Worm (Caenorhabditis elegans) whole organism, late embryonic: ENCODE measurements around the gene egl-36.

ENCODE experiments used
- C38D4.7 ChIP-seq: fragments of 200-800 bp; sonication (Bioruptor generic); optimal IDR thresholded peaks from 2 replicates; lab custom pipeline; 2018; ENCODE audit warnings: mild to moderate bottlenecking, missing genetic modification characterization, moderate library complexity, missing compliant biosample characterization
- F13H6.1 ChIP-seq: sonication (generic microtip); optimal IDR thresholded peaks from 2 replicates; lab custom pipeline; 2016; ENCODE audit warnings: missing genetic modification characterization, missing compliant biosample characterization
- K09A11.1 ChIP-seq: sonication (generic microtip); optimal IDR thresholded peaks from 2 replicates; lab custom pipeline; 2017; ENCODE audit warnings: antibody characterized with exemption, mild to moderate bottlenecking, missing genetic modification characterization, missing compliant biosample characterization; ENCODE audit not compliant: insufficient read depth
- T23F11.4 ChIP-seq: fragments of 200-800 bp; sonication (Bioruptor generic); optimal IDR thresholded peaks from 2 replicates; lab custom pipeline; 2018; ENCODE audit warnings: mild to moderate bottlenecking, missing genetic modification characterization, missing compliant biosample characterization
- Y22D7AL.16 ChIP-seq: sonication (generic microtip); optimal IDR thresholded peaks from 2 replicates; lab custom pipeline; 2016; ENCODE audit warnings: missing genetic modification characterization, missing compliant biosample characterization
- ama-1 ChIP-seq: fragments of 150-350 bp; optimal IDR thresholded peaks from 2 replicates; lab custom pipeline; 2014
- ceh-18 ChIP-seq: sonication (generic microtip); optimal IDR thresholded peaks from 2 replicates; lab custom pipeline; 2016; ENCODE audit warnings: missing genetic modification characterization, missing compliant biosample characterization
- ceh-2 ChIP-seq: sonication (generic microtip); optimal IDR thresholded peaks from 2 replicates; lab custom pipeline; 2016; ENCODE audit warnings: missing genotype, missing genetic modification characterization, missing compliant biosample characterization
- ceh-22 ChIP-seq: sonication (generic microtip); optimal IDR thresholded peaks from 2 replicates; lab custom pipeline; 2017; ENCODE audit warnings: missing biosample characterization, missing genetic modification characterization
- ceh-30 ChIP-seq: fragments of 150-350 bp; optimal IDR thresholded peaks from 2 replicates; lab custom pipeline; 2014; ENCODE audit warnings: missing biosample characterization, missing genetic modification characterization
- ceh-34 ChIP-seq: sonication (generic microtip); optimal IDR thresholded peaks from 2 replicates; lab custom pipeline; 2016; ENCODE audit warnings: mild to moderate bottlenecking, missing genetic modification characterization, missing compliant biosample characterization
- ceh-48 ChIP-seq: sonication (generic microtip); optimal IDR thresholded peaks from 2 replicates; lab custom pipeline; 2016; ENCODE audit warnings: missing genetic modification characterization, inconsistent platforms, missing compliant biosample characterization
- ceh-6 ChIP-seq: fragments of 200-800 bp; sonication (Bioruptor generic); optimal IDR thresholded peaks from 2 replicates; lab custom pipeline; 2018; ENCODE audit warnings: mild to moderate bottlenecking, missing genetic modification characterization, missing compliant biosample characterization
- ceh-9 ChIP-seq: sonication (generic microtip); optimal IDR thresholded peaks from 2 replicates; lab custom pipeline; 2016; ENCODE audit warnings: mild to moderate bottlenecking, missing genetic modification characterization, inconsistent platforms, missing compliant biosample characterization
- dmd-4 ChIP-seq: sonication (generic microtip); optimal IDR thresholded peaks from 2 replicates; lab custom pipeline; 2016; ENCODE audit warnings: borderline replicate concordance, missing genetic modification characterization, missing compliant biosample characterization
- dve-1 ChIP-seq: sonication (generic microtip); optimal IDR thresholded peaks from 2 replicates; lab custom pipeline; 2017; ENCODE audit warnings: antibody characterized with exemption, mild to moderate bottlenecking, missing genetic modification characterization, missing compliant biosample characterization
- elt-2 ChIP-seq: sonication (generic microtip); optimal IDR thresholded peaks from 2 replicates; lab custom pipeline; 2016; ENCODE audit warnings: missing genetic modification reagents, missing genetic modification characterization, missing compliant biosample characterization
- elt-4 ChIP-seq: sonication (generic microtip); optimal IDR thresholded peaks from 2 replicates; lab custom pipeline; 2016; ENCODE audit warnings: missing genetic modification characterization, missing compliant biosample characterization
- ets-4 ChIP-seq: sonication (generic microtip); optimal IDR thresholded peaks from 2 replicates; lab custom pipeline; 2016; ENCODE audit warnings: missing genetic modification characterization, missing compliant biosample characterization
- eyg-1 ChIP-seq: sonication (generic microtip); optimal IDR thresholded peaks from 2 replicates; lab custom pipeline; 2016; ENCODE audit warnings: missing genotype, missing genetic modification characterization, missing compliant biosample characterization
- fkh-10 ChIP-seq: fragments of 150-350 bp; optimal IDR thresholded peaks from 2 replicates; lab custom pipeline; 2014; ENCODE audit warnings: missing biosample characterization, missing genetic modification reagents, missing genetic modification characterization
- fkh-6 ChIP-seq: sonication (generic microtip); optimal IDR thresholded peaks from 2 replicates; lab custom pipeline; 2016; ENCODE audit warnings: missing genetic modification characterization, missing compliant biosample characterization
- gmeb-2 ChIP-seq: sonication (generic microtip); optimal IDR thresholded peaks from 2 replicates; lab custom pipeline; 2016; ENCODE audit warnings: missing genetic modification characterization, inconsistent platforms, missing compliant biosample characterization
- hlh-13 ChIP-seq: fragments of 200-800 bp; sonication (Bioruptor generic); optimal IDR thresholded peaks from 2 replicates; lab custom pipeline; 2018; ENCODE audit warnings: mild to moderate bottlenecking, missing genetic modification characterization, missing compliant biosample characterization
- hlh-15 ChIP-seq: sonication (generic microtip); optimal IDR thresholded peaks from 2 replicates; lab custom pipeline; 2016; ENCODE audit warnings: missing genetic modification characterization, missing compliant biosample characterization
- hlh-6 ChIP-seq: sonication (generic microtip); optimal IDR thresholded peaks from 2 replicates; lab custom pipeline; 2016; ENCODE audit warnings: missing genotype, missing genetic modification characterization, missing compliant biosample characterization
- hlh-8 ChIP-seq: sonication (generic microtip); optimal IDR thresholded peaks from 2 replicates; lab custom pipeline; 2016; ENCODE audit warnings: missing genotype, missing genetic modification characterization, missing compliant biosample characterization
- lim-6 ChIP-seq: sonication (generic microtip); optimal IDR thresholded peaks from 2 replicates; lab custom pipeline; 2016; ENCODE audit warnings: missing genetic modification characterization, missing compliant biosample characterization
- lin-11 ChIP-seq: fragments of 200-800 bp; sonication (Bioruptor generic); optimal IDR thresholded peaks from 2 replicates; lab custom pipeline; 2018; ENCODE audit warnings: mild to moderate bottlenecking, missing genetic modification characterization, missing compliant biosample characterization
- madf-2 ChIP-seq: sonication (generic microtip); optimal IDR thresholded peaks from 2 replicates; lab custom pipeline; 2017; ENCODE audit warnings: missing genetic modification characterization, missing compliant biosample characterization
- mec-3 ChIP-seq: sonication (generic microtip); optimal IDR thresholded peaks from 2 replicates; lab custom pipeline; 2016; ENCODE audit warnings: borderline replicate concordance, missing genetic modification characterization, missing compliant biosample characterization
- nfya-1 ChIP-seq: sonication (generic microtip); optimal IDR thresholded peaks from 2 replicates; lab custom pipeline; 2017; ENCODE audit warnings: missing genetic modification characterization, mild to moderate bottlenecking, missing compliant biosample characterization, antibody characterized with exemption, moderate library complexity
- nhr-232 ChIP-seq: sonication (generic microtip); optimal IDR thresholded peaks from 2 replicates; lab custom pipeline; 2016; ENCODE audit warnings: missing genetic modification characterization, missing compliant biosample characterization
- npax-4 ChIP-seq: sonication (generic microtip); optimal IDR thresholded peaks from 2 replicates; lab custom pipeline; 2016; ENCODE audit warnings: missing genetic modification characterization, missing compliant biosample characterization
- odd-2 ChIP-seq: sonication (generic microtip); optimal IDR thresholded peaks from 2 replicates; lab custom pipeline; 2017; ENCODE audit warnings: antibody characterized with exemption, mild to moderate bottlenecking, missing genetic modification characterization, missing compliant biosample characterization
- pag-3 ChIP-seq: sonication (generic microtip); optimal IDR thresholded peaks from 2 replicates; lab custom pipeline; 2016; ENCODE audit warnings: missing compliant biosample characterization, missing genetic modification characterization, borderline replicate concordance
- pqm-1 ChIP-seq: sonication (generic microtip); optimal IDR thresholded peaks from 2 replicates; lab custom pipeline; 2016; ENCODE audit warnings: missing genetic modification characterization, missing compliant biosample characterization
- pros-1 ChIP-seq: fragments of 150-350 bp; optimal IDR thresholded peaks from 2 replicates; lab custom pipeline; 2014; ENCODE audit warnings: missing biosample characterization, missing genetic modification reagents, missing genetic modification characterization
- ref-2 ChIP-seq: sonication (generic microtip); optimal IDR thresholded peaks from 2 replicates; lab custom pipeline; 2016; ENCODE audit warnings: missing genetic modification characterization, missing compliant biosample characterization
- rnt-1 ChIP-seq: sonication (generic microtip); optimal IDR thresholded peaks from 2 replicates; lab custom pipeline; 2016; ENCODE audit warnings: missing genetic modification characterization, missing compliant biosample characterization
- sdc-2 ChIP-seq: sonication (generic microtip); optimal IDR thresholded peaks from 2 replicates; lab custom pipeline; 2016; ENCODE audit warnings: missing genotype, missing genetic modification characterization, missing compliant biosample characterization
- sox-2 ChIP-seq: fragments of 200-800 bp; sonication (Bioruptor generic); IDR thresholded peaks from 2 replicates; pipeline ENCODE4 v1.3.6; 2022; ENCODE audit warnings: missing genetic modification reagents, missing genetic modification characterization, missing compliant biosample characterization
- syd-9 ChIP-seq: sonication (generic microtip); optimal IDR thresholded peaks from 2 replicates; lab custom pipeline; 2016; ENCODE audit warnings: mild to moderate bottlenecking, missing genetic modification characterization, moderate library complexity, missing compliant biosample characterization
- tbx-2 ChIP-seq: sonication (generic microtip); optimal IDR thresholded peaks from 2 replicates; lab custom pipeline; 2016; ENCODE audit warnings: missing genetic modification characterization, missing compliant biosample characterization
- tbx-7 ChIP-seq: sonication (generic microtip); optimal IDR thresholded peaks from 2 replicates; lab custom pipeline; 2016; ENCODE audit warnings: missing genotype, missing genetic modification characterization, missing compliant biosample characterization
- ttx-3 ChIP-seq: sonication (generic microtip); optimal IDR thresholded peaks from 2 replicates; lab custom pipeline; 2016; ENCODE audit warnings: missing genetic modification reagents, missing genetic modification characterization, missing compliant biosample characterization
- unc-3 ChIP-seq, 2 experiments: fragments of 200-800 bp in 1 of 2; sonication (Bioruptor generic) in 1 of 2; sonication (generic microtip) in 1 of 2; conservative IDR thresholded peaks in 1 of 2; optimal IDR thresholded peaks in 1 of 2; 2 replicates each; pipeline versions ENCODE4 v1.3.6 to Lab custom; 2016 to 2022; ENCODE audit warnings: missing compliant biosample characterization in 2 of 2, missing genetic modification characterization in 2 of 2, missing genetic modification reagents in 1 of 2
- unc-55 ChIP-seq: sonication (generic microtip); optimal IDR thresholded peaks from 2 replicates; lab custom pipeline; 2017; ENCODE audit warnings: missing biosample characterization, missing genetic modification reagents, missing genetic modification characterization
- zip-5 ChIP-seq: sonication (generic microtip); optimal IDR thresholded peaks from 2 replicates; lab custom pipeline; 2016; ENCODE audit warnings: missing genetic modification characterization, missing compliant biosample characterization
- ztf-16 ChIP-seq: sonication (generic microtip); optimal IDR thresholded peaks from 2 replicates; lab custom pipeline; 2017; ENCODE audit warnings: missing genetic modification characterization, missing compliant biosample characterization

The egl-36 gene

DNA sequence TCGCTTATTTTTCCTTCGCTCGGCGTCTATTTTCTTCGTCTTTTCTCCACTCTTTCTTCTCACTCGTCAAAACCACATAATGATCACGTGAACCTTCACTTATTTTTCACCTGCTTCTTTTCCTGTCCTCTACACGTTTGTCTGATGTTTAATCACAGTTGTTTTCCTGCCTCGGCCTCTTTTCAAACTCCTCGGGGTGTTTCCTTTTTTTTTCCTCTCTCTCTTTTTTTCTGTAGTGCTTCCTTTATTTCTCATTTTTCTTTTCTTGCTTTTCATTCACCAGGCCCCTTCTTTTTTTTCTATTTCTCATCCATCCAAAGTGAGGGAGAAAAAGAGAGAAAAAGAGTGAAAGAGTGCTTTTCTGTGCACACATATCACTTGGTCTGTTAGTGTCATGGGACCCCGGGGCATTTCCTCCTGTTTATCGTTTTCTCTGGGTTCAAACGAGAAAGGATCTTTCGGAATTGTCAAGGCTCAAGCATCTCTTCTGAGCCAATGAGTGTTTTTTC lies 36.9 kb downstream of the egl-36 start (continued):
- TF ChIP-seq eyg-1 (tag; lab: Kevin White, UChicago): no peak
- TF ChIP-seq unc-55: peak; percentile 72
- TF ChIP-seq ceh-2 (tag; lab: Kevin White, UChicago): no peak
- TF ChIP-seq dmd-4 (tag; lab: Kevin White, UChicago): no peak
- no peak for TF ChIP-seq pag-3
- no peak for TF ChIP-seq ets-4 (tag; lab: Kevin White, UChicago)
- no peak for TF ChIP-seq C38D4.7 (GFP tag; lab: Kevin White, UChicago)
- peak; percentile 52 for TF ChIP-seq K09A11.1
- no peak for TF ChIP-seq ceh-9
- peak; percentile 43 for TF ChIP-seq pqm-1 (tag; lab: Kevin White, UChicago)
- TF ChIP-seq odd-2 (tag; lab: Kevin White, UChicago): no peak
- TF ChIP-seq lim-6 (tag; lab: Kevin White, UChicago): no peak
- TF ChIP-seq madf-2: no peak
- no peak for TF ChIP-seq ceh-48 (tag; lab: Kevin White, UChicago)
- TF ChIP-seq fkh-6 (tag; lab: Kevin White, UChicago): no peak
- no peak for TF ChIP-seq gmeb-2 (tag; lab: Kevin White, UChicago)
- TF ChIP-seq ttx-3 (tag; lab: Kevin White, UChicago): no peak
- TF ChIP-seq lin-11 (tag; lab: Kevin White, UChicago): no peak
- peak; percentile 61 for TF ChIP-seq rnt-1 (tag; lab: Kevin White, UChicago)
- TF ChIP-seq sdc-2 (tag; lab: Kevin White, UChicago): no peak
- TF ChIP-seq F13H6.1 (tag; lab: Kevin White, UChicago): peak; percentile 82
- no peak for TF ChIP-seq hlh-15 (tag; lab: Kevin White, UChicago)
- peak; percentile 76 for TF ChIP-seq tbx-2 (tag; lab: Kevin White, UChicago)
- TF ChIP-seq syd-9 (tag; lab: Kevin White, UChicago): no peak
- TF ChIP-seq ceh-30: no peak
- TF ChIP-seq ama-1: no peak
- peak; percentile 43 for TF ChIP-seq ref-2 (tag; lab: Kevin White, UChicago)
- TF ChIP-seq hlh-13: no peak
- TF ChIP-seq hlh-6: no peak
- no peak for TF ChIP-seq hlh-8 (tag; lab: Kevin White, UChicago)
- TF ChIP-seq elt-4: no peak
- no peak for TF ChIP-seq nhr-232 (tag; lab: Kevin White, UChicago)
- TF ChIP-seq ceh-34 (tag; lab: Kevin White, UChicago): peak; percentile 36

DNA sequence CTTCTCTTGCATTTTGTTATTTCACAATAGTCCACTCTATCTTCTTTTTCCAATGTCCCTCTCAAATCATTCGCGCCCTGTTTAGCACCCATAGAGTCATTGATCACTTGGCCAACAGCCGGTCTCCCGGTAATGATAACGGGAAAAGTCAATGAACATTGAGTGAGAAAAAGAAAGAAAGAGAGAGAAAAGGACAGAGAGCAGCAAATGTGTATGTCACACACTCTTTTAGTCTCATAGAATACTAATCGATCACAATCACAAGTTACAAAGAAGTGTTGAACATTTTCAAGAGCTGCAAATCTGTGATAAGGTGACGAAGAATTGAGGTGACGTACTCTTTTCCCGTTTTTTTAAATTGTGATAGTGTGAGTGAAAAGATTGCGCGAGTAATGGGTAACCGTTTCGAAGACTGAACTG lies 38.0 kb downstream of the egl-36 start:
- TF ChIP-seq ceh-48 (tag; lab: Kevin White, UChicago): no peak
- no peak for TF ChIP-seq zip-5 (tag; lab: Kevin White, UChicago)
- TF ChIP-seq Y22D7AL.16 (tag; lab: Kevin White, UChicago): no peak
- TF ChIP-seq npax-4 (tag; lab: Kevin White, UChicago): no peak
- no peak for TF ChIP-seq unc-3 (GFP tag; conservative IDR thresholded peaks at IDR 0.05; lab: Robert Waterston, UW)
- TF ChIP-seq unc-3 (tag; optimal IDR thresholded peaks at IDR 0.05; lab: Kevin White, UChicago): no peak
- no peak for TF ChIP-seq pqm-1 (tag; lab: Kevin White, UChicago)
- TF ChIP-seq ceh-6 (GFP tag; lab: Kevin White, UChicago): no peak
- no peak for TF ChIP-seq C38D4.7 (GFP tag; lab: Kevin White, UChicago)
- TF ChIP-seq ztf-16 (tag; lab: Kevin White, UChicago): no peak
- TF ChIP-seq ceh-18 (tag; lab: Kevin White, UChicago): peak; percentile 81
- no peak for TF ChIP-seq unc-55
- no peak for TF ChIP-seq T23F11.4 (GFP tag; lab: Kevin White, UChicago)
- TF ChIP-seq lim-6 (tag; lab: Kevin White, UChicago): no peak
- TF ChIP-seq hlh-15 (tag; lab: Kevin White, UChicago): no peak
- TF ChIP-seq ceh-22 (tag; lab: Kevin White, UChicago): no peak
- no peak for TF ChIP-seq ref-2 (tag; lab: Kevin White, UChicago)
- TF ChIP-seq eyg-1 (tag; lab: Kevin White, UChicago): no peak
- TF ChIP-seq F13H6.1 (tag; lab: Kevin White, UChicago): no peak
- TF ChIP-seq mec-3 (tag; lab: Kevin White, UChicago): no peak
- peak; percentile 36 for TF ChIP-seq nfya-1 (tag; lab: Kevin White, UChicago)
- TF ChIP-seq sdc-2 (tag; lab: Kevin White, UChicago): no peak
- TF ChIP-seq odd-2 (tag; lab: Kevin White, UChicago): no peak
- peak; percentile 40 for TF ChIP-seq rnt-1 (tag; lab: Kevin White, UChicago)
- TF ChIP-seq tbx-7 (tag; lab: Kevin White, UChicago): no peak
- no peak for TF ChIP-seq fkh-10 (GFP tag; lab: Kevin White, UChicago)
- TF ChIP-seq dmd-4 (tag; lab: Kevin White, UChicago): no peak
- TF ChIP-seq pros-1 (tag; lab: Kevin White, UChicago): no peak
- no peak for TF ChIP-seq dve-1 (tag; lab: Kevin White, UChicago)
- no peak for TF ChIP-seq sox-2 (GFP tag; lab: Robert Waterston, UW)
- peak; percentile 10 for TF ChIP-seq elt-2 (tag; lab: Kevin White, UChicago)
- peak; percentile 22 for TF ChIP-seq tbx-2 (tag; lab: Kevin White, UChicago)
